Fruit fly (Drosophila melanogaster) whole organism, embryonic: ENCODE measurements around the gene brm.

ENCODE experiments used
- ATbp ChIP-seq: fragments of 200-800 bp; sonication (Bioruptor generic); optimal IDR thresholded peaks from 2 replicates; lab custom pipeline; 2017; ENCODE audit warnings: missing biosample characterization, mild to moderate bottlenecking, missing genetic modification characterization, missing genetic modification reagents
- Asciz ChIP-seq: fragments of 200-800 bp; sonication (Bioruptor generic); optimal IDR thresholded peaks from 2 replicates; lab custom pipeline; 2017; ENCODE audit warnings: missing biosample characterization, mild to moderate bottlenecking, missing genetic modification characterization, missing genetic modification reagents
- BEAF-32 ChIP-seq: fragments of 200-800 bp; sonication (Bioruptor generic); optimal IDR thresholded peaks from 3 replicates; lab custom pipeline; 2017; ENCODE audit warnings: missing biosample characterization, missing genetic modification characterization, mild to moderate bottlenecking, moderate library complexity, missing genetic modification reagents
- Bdp1 ChIP-seq: fragments of 200-800 bp; sonication (Bioruptor generic); optimal IDR thresholded peaks from 3 replicates; lab custom pipeline; 2016; ENCODE audit warnings: missing biosample characterization, missing genetic modification characterization
- Blimp-1 ChIP-seq: fragments of 200-800 bp; sonication (Bioruptor generic); optimal IDR thresholded peaks from 3 replicates; lab custom pipeline; 2018; ENCODE audit warnings: missing biosample characterization, missing genetic modification characterization, mild to moderate bottlenecking, moderate library complexity, missing genetic modification reagents
- CG11504 ChIP-seq: fragments of 200-800 bp; sonication (Bioruptor generic); optimal IDR thresholded peaks from 3 replicates; lab custom pipeline; 2019; ENCODE audit warnings: missing biosample characterization, mild to moderate bottlenecking, missing genetic modification characterization, moderate library complexity
- CG1233 ChIP-seq: fragments of 200-800 bp; sonication (Bioruptor generic); optimal IDR thresholded peaks from 4 replicates; lab custom pipeline; 2018; ENCODE audit warnings: missing biosample characterization, mild to moderate bottlenecking, missing genetic modification characterization
- CG15601 ChIP-seq: fragments of 200-800 bp; sonication (Bioruptor generic); optimal IDR thresholded peaks from 3 replicates; lab custom pipeline; 2019; ENCODE audit warnings: missing biosample characterization, mild to moderate bottlenecking, missing genetic modification characterization, moderate library complexity
- CG17359 ChIP-seq: fragments of 200-800 bp; sonication (Bioruptor generic); optimal IDR thresholded peaks from 3 replicates; lab custom pipeline; 2018; ENCODE audit warnings: missing biosample characterization, mild to moderate bottlenecking, missing genetic modification characterization, moderate library complexity
- CG18262 ChIP-seq: fragments of 200-800 bp; optimal IDR thresholded peaks from 3 replicates; lab custom pipeline; 2019; ENCODE audit warnings: missing biosample characterization, mild to moderate bottlenecking, missing genetic modification characterization, moderate library complexity
- CG2120 ChIP-seq: fragments of 200-800 bp; sonication (Bioruptor generic); optimal IDR thresholded peaks from 3 replicates; lab custom pipeline; 2016; ENCODE audit warnings: missing biosample characterization, missing genetic modification characterization
- CG2678 ChIP-seq: fragments of 200-800 bp; sonication (Bioruptor generic); optimal IDR thresholded peaks from 3 replicates; lab custom pipeline; 2019; ENCODE audit warnings: missing biosample characterization, mild to moderate bottlenecking, missing genetic modification characterization, moderate library complexity
- CG3163 ChIP-seq: fragments of 200-800 bp; sonication (Bioruptor generic); optimal IDR thresholded peaks from 3 replicates; lab custom pipeline; 2016; ENCODE audit warnings: missing biosample characterization, missing genetic modification characterization
- CG3407 ChIP-seq: fragments of 200-800 bp; sonication (Bioruptor generic); optimal IDR thresholded peaks from 2 replicates; lab custom pipeline; 2018; ENCODE audit warnings: missing biosample characterization, mild to moderate bottlenecking, missing genetic modification characterization
- CG3847 ChIP-seq: fragments of 200-800 bp; sonication (Bioruptor generic); IDR thresholded peaks from 2 replicates; pipeline ENCODE4 v1.3.6; 2022; ENCODE audit warnings: missing biosample characterization, missing genetic modification characterization
- CG4360 ChIP-seq: fragments of 200-800 bp; sonication (Bioruptor generic); IDR thresholded peaks from 2 replicates; pipeline ENCODE4 v1.3.6; 2022; ENCODE audit warnings: missing biosample characterization, missing genetic modification characterization
- CG4617 ChIP-seq: fragments of 200-800 bp; sonication (Bioruptor generic); optimal IDR thresholded peaks from 3 replicates; lab custom pipeline; 2016; ENCODE audit warnings: missing biosample characterization, missing genetic modification characterization, borderline replicate concordance
- CG8478 ChIP-seq: fragments of >200 bp; optimal IDR thresholded peaks from 2 replicates; lab custom pipeline; 2018
- CG8765 ChIP-seq: fragments of 200-800 bp; sonication (Bioruptor generic); IDR thresholded peaks from 2 replicates; pipeline ENCODE4 v1.3.6; 2022; ENCODE audit warnings: missing biosample characterization, missing genetic modification characterization
- D ChIP-seq, 2 experiments: fragments of 200-800 bp in 1 of 2; fragments of >200 bp in 1 of 2; sonication (Bioruptor generic) in 1 of 2; optimal IDR thresholded peaks; 2 replicates in 1 of 2; 3 replicates in 1 of 2; lab custom pipeline; 2017; ENCODE audit warnings: mild to moderate bottlenecking in 1 of 2, missing biosample characterization in 1 of 2, missing genetic modification characterization in 1 of 2, missing genetic modification reagents in 1 of 2
- Dp ChIP-seq: fragments of 200-800 bp; sonication (Bioruptor generic); optimal IDR thresholded peaks from 2 replicates; lab custom pipeline; 2018; ENCODE audit warnings: missing biosample characterization, mild to moderate bottlenecking, missing genetic modification characterization, moderate library complexity
- ERR ChIP-seq: fragments of 200-800 bp; sonication (Bioruptor generic); optimal IDR thresholded peaks from 2 replicates; lab custom pipeline; 2016; ENCODE audit warnings: missing biosample characterization, missing genetic modification characterization
- Gug ChIP-seq: fragments of 200-800 bp; sonication (Bioruptor generic); IDR thresholded peaks from 4 replicates; pipeline ENCODE4 v1.3.6; 2022; ENCODE audit warnings: missing biosample characterization, missing genetic modification characterization
- Jarid2 ChIP-seq: fragments of 200-800 bp; sonication (Bioruptor generic); optimal IDR thresholded peaks from 3 replicates; lab custom pipeline; 2017; ENCODE audit warnings: mild to moderate bottlenecking, missing biosample characterization, missing genetic modification reagents, missing genetic modification characterization
- NFAT ChIP-seq: fragments of 200-800 bp; sonication (Bioruptor generic); IDR thresholded peaks from 2 replicates; pipeline ENCODE4 v1.3.6; 2022; ENCODE audit warnings: missing biosample characterization, missing genetic modification characterization
- PHDP ChIP-seq: fragments of 200-800 bp; sonication (Bioruptor generic); optimal IDR thresholded peaks from 3 replicates; lab custom pipeline; 2018; ENCODE audit warnings: missing biosample characterization, mild to moderate bottlenecking, missing genetic modification characterization, moderate library complexity
- Sox100B ChIP-seq: fragments of 200-800 bp; sonication (Bioruptor generic); optimal IDR thresholded peaks from 3 replicates; lab custom pipeline; 2018; ENCODE audit warnings: missing biosample characterization, mild to moderate bottlenecking, missing genetic modification characterization
- ab ChIP-seq: fragments of 200-800 bp; sonication (Bioruptor generic); optimal IDR thresholded peaks from 2 replicates; lab custom pipeline; 2016; ENCODE audit warnings: missing biosample characterization, missing genetic modification characterization
- al ChIP-seq: fragments of 200-800 bp; sonication (Bioruptor generic); IDR thresholded peaks from 2 replicates; pipeline ENCODE4 v1.3.6; 2022; ENCODE audit warnings: missing biosample characterization, missing genetic modification characterization
- bigmax ChIP-seq: fragments of 200-800 bp; sonication (Bioruptor generic); optimal IDR thresholded peaks from 2 replicates; lab custom pipeline; 2018; ENCODE audit warnings: missing biosample characterization, mild to moderate bottlenecking, missing genetic modification characterization
- br ChIP-seq: fragments of >200 bp; optimal IDR thresholded peaks from 2 replicates; lab custom pipeline; 2017
- bsh ChIP-seq, 2 experiments: fragments of 200-800 bp; sonication (Bioruptor generic); optimal IDR thresholded peaks; 2 replicates each; lab custom pipeline; 2017 to 2018; ENCODE audit warnings: mild to moderate bottlenecking in 2 of 2, missing biosample characterization in 2 of 2, missing genetic modification characterization in 2 of 2, moderate library complexity in 1 of 2
- cato ChIP-seq: fragments of 200-800 bp; sonication (Bioruptor generic); optimal IDR thresholded peaks from 2 replicates; lab custom pipeline; 2016; ENCODE audit warnings: missing biosample characterization, missing genetic modification characterization, borderline replicate concordance
- ci ChIP-seq: fragments of 200-800 bp; sonication (Bioruptor generic); IDR thresholded peaks from 3 replicates; pipeline ENCODE4 v1.3.6; 2022; ENCODE audit warnings: missing biosample characterization, missing genetic modification characterization
- croc ChIP-seq: fragments of 200-800 bp; sonication (Bioruptor generic); conservative IDR thresholded peaks from 3 replicates; pipeline ENCODE4 v1.3.6; 2022; ENCODE audit warnings: missing biosample characterization, missing genetic modification characterization
- dmrt11E ChIP-seq: fragments of 200-800 bp; sonication (Bioruptor generic); optimal IDR thresholded peaks from 3 replicates; lab custom pipeline; 2018; ENCODE audit warnings: missing biosample characterization, mild to moderate bottlenecking, missing genetic modification characterization, moderate library complexity
- dysf ChIP-seq: fragments of 200-800 bp; sonication (Bioruptor generic); IDR thresholded peaks from 3 replicates; pipeline ENCODE4 v1.3.6; 2022; ENCODE audit warnings: missing biosample characterization, missing genetic modification characterization
- fd64A ChIP-seq: fragments of 200-800 bp; sonication (Bioruptor generic); optimal IDR thresholded peaks from 3 replicates; lab custom pipeline; 2018; ENCODE audit warnings: missing biosample characterization, mild to moderate bottlenecking, missing genetic modification characterization
- gem ChIP-seq: fragments of 200-800 bp; sonication (Bioruptor generic); optimal IDR thresholded peaks from 2 replicates; lab custom pipeline; 2019; ENCODE audit warnings: missing biosample characterization, mild to moderate bottlenecking, missing genetic modification characterization, moderate library complexity
- insv ChIP-seq, 2 experiments: fragments of 200-800 bp; sonication (Bioruptor generic); optimal IDR thresholded peaks; 3 replicates each; lab custom pipeline; 2016 to 2018; ENCODE audit warnings: missing biosample characterization in 2 of 2, missing genetic modification characterization in 2 of 2
- lab ChIP-seq: fragments of 200-800 bp; sonication (Bioruptor generic); optimal IDR thresholded peaks from 3 replicates; lab custom pipeline; 2017; ENCODE audit warnings: missing biosample characterization, missing genetic modification characterization, mild to moderate bottlenecking, moderate library complexity, missing genetic modification reagents
- onecut ChIP-seq: fragments of 200-800 bp; sonication (Bioruptor generic); IDR thresholded peaks from 2 replicates; pipeline ENCODE4 v1.3.6; 2022; ENCODE audit warnings: missing biosample characterization, missing genetic modification characterization
- repo ChIP-seq: fragments of 200-800 bp; sonication (Bioruptor generic); optimal IDR thresholded peaks from 2 replicates; lab custom pipeline; 2016; ENCODE audit warnings: missing biosample characterization, missing genetic modification characterization
- run ChIP-seq: fragments of 200-800 bp; sonication (Bioruptor generic); optimal IDR thresholded peaks from 3 replicates; lab custom pipeline; 2018; ENCODE audit warnings: missing biosample characterization, mild to moderate bottlenecking, missing genetic modification characterization
- sens ChIP-seq: fragments of 200-800 bp; sonication (Bioruptor generic); peaks from one replicate; lab custom pipeline; 2016; ENCODE audit warnings: missing biosample characterization, missing genetic modification characterization
- seq ChIP-seq: fragments of 200-800 bp; sonication (Bioruptor generic); IDR thresholded peaks from 2 replicates; pipeline ENCODE4 v1.3.6; 2022; ENCODE audit warnings: missing biosample characterization, missing genetic modification characterization

The brm gene

dm6 chr3L:16011319-16012210, 28.9 kb upstream of the brm start, which contains the start of gene mib1 (continued):
- peak; percentile 37; the same call in 1 of the 2 replicates for TF ChIP-seq onecut
- no peak for TF ChIP-seq croc
- TF ChIP-seq lab (GFP tag; lab: Kevin White, UChicago): peak; percentile 59
- TF ChIP-seq insv (GFP tag; optimal IDR thresholded peaks at IDR 0.05; lab: Kevin White, UChicago): peak in 1 of 2 experiments; percentile 19
- TF ChIP-seq Jarid2 (GFP tag; lab: Kevin White, UChicago): peak; percentile 70
- TF ChIP-seq cato (GFP tag; lab: Kevin White, UChicago): no peak
- TF ChIP-seq D (optimal IDR thresholded peaks at IDR 0.05; lab: Kevin White, UChicago): peak; percentile 78
- no peak for TF ChIP-seq D (GFP tag; optimal IDR thresholded peaks at IDR 0.05; lab: Kevin White, UChicago)
- TF ChIP-seq CG4617 (GFP tag; lab: Kevin White, UChicago): peak; percentile 75
- peak; percentile 89 for TF ChIP-seq CG3847 (GFP tag; lab: Robert Waterston, UW)
- peak; percentile 92 for TF ChIP-seq BEAF-32 (GFP tag; lab: Kevin White, UChicago)
- TF ChIP-seq al (GFP tag; lab: Robert Waterston, UW): 0 out of 2 replicates have a peak, but pooled peaks have one; percentile 13
- TF ChIP-seq bigmax (GFP tag; lab: Kevin White, UChicago): peak; percentile 15
- 0 out of 2 replicates have a peak, but pooled peaks have one; percentile 30 for TF ChIP-seq CG4360 (GFP tag; lab: Robert Waterston, UW)
- TF ChIP-seq br (lab: Kevin White, UChicago): no peak
- no peak for TF ChIP-seq Bdp1 (GFP tag; lab: Kevin White, UChicago)
- peak; percentile 41 for TF ChIP-seq CG3163 (GFP tag; lab: Kevin White, UChicago)
- peak; percentile 27; the same call in 1 of the 3 replicates for TF ChIP-seq dysf (GFP tag; lab: Robert Waterston, UW)
- TF ChIP-seq dmrt11E (tag; lab: Kevin White, UChicago): peak; percentile 1
- TF ChIP-seq Dp (GFP tag; lab: Kevin White, UChicago): peak; percentile 50
- TF ChIP-seq CG8478 (lab: Kevin White, UChicago): peak; percentile 84
- TF ChIP-seq Gug: peak; percentile 35; the same call in 2 of the 4 replicates
- no peak for TF ChIP-seq ERR
- TF ChIP-seq seq (GFP tag; lab: Robert Waterston, UW): peak; percentile 49; the same call in 1 of the 2 replicates
- TF ChIP-seq ab (GFP tag; lab: Kevin White, UChicago): no peak
- TF ChIP-seq Blimp-1 (GFP tag; lab: Kevin White, UChicago): peak; percentile 18
- TF ChIP-seq CG18262: no peak

dm6 chr3L:16010176-16010575, 27.5 kb upstream of the brm start:
- peak in 1 of 2 experiments; percentile 16 for TF ChIP-seq bsh (GFP tag; optimal IDR thresholded peaks at IDR 0.05; lab: Kevin White, UChicago)
- TF ChIP-seq CG1233 (GFP tag; lab: Kevin White, UChicago): peak; percentile 4
- TF ChIP-seq CG2120: no peak
- no peak for TF ChIP-seq NFAT
- TF ChIP-seq ci (GFP tag; lab: Robert Waterston, UW): peak; percentile 46; the same call in 1 of the 3 replicates
- TF ChIP-seq run (tag; lab: Kevin White, UChicago): no peak
- TF ChIP-seq CG8765 (GFP tag; lab: Robert Waterston, UW): no peak
- peak; percentile 51 for TF ChIP-seq CG17359 (tag; lab: Kevin White, UChicago)
- TF ChIP-seq ATbp (GFP tag; lab: Kevin White, UChicago): peak; percentile 33
- peak; percentile 1 for TF ChIP-seq CG2678
- TF ChIP-seq sens (GFP tag; lab: Kevin White, UChicago): peak; percentile 70
- TF ChIP-seq CG3407 (GFP tag; lab: Kevin White, UChicago): peak; percentile 29
- TF ChIP-seq fd64A (GFP tag; lab: Kevin White, UChicago): peak; percentile 24
- TF ChIP-seq Asciz: peak; percentile 46
- TF ChIP-seq CG15601 (tag; lab: Kevin White, UChicago): peak; percentile 12
- peak; percentile 5 for TF ChIP-seq CG11504 (tag; lab: Kevin White, UChicago)
- peak; percentile 3 for TF ChIP-seq gem (tag; lab: Kevin White, UChicago)
- TF ChIP-seq Blimp-1 (GFP tag; lab: Kevin White, UChicago): peak; percentile 24
- no peak for TF ChIP-seq repo (GFP tag; lab: Kevin White, UChicago)
- peak; percentile 18 for TF ChIP-seq PHDP
- peak; percentile 44 for TF ChIP-seq Sox100B (GFP tag; lab: Kevin White, UChicago)
